Fruit fly (Drosophila melanogaster): ENCODE measurements around the gene CG3769.

DNA sequence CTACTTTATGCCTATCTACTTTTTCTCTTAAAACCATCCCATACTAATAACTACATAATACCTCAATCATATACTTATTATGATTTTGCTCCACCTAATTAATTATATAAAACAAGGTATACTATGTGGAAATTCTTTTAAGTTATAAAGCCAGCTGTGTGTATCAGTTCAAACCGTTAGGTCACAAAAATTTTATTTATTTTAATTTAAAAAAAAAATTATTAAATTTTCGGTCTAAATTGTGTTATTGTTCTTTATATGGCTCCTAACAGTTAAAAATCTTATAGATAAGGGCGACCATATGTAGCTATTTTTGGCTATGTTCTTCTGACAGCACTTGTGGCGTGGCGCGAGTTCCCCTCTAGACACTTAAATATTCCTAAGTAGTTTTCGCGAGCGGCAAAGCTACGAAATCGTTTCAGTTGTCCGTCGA lies 47.9 kb upstream of the CG3769 start, which contains the start of gene Aldh:
- TF ChIP-seq CG4617 (GFP tag; optimal IDR thresholded peaks at IDR 0.05; ENCODE audit: borderline replicate concordance) (no peak), TFAM (GFP tag; optimal IDR thresholded peaks at IDR 0.05) (no peak), CG18476 (GFP tag; optimal IDR thresholded peaks at IDR 0.05) (no peak)
